Fruit fly (Drosophila melanogaster): Measurements from ENCODE around the gene Fer1.

Gene Fer1

DNA sequence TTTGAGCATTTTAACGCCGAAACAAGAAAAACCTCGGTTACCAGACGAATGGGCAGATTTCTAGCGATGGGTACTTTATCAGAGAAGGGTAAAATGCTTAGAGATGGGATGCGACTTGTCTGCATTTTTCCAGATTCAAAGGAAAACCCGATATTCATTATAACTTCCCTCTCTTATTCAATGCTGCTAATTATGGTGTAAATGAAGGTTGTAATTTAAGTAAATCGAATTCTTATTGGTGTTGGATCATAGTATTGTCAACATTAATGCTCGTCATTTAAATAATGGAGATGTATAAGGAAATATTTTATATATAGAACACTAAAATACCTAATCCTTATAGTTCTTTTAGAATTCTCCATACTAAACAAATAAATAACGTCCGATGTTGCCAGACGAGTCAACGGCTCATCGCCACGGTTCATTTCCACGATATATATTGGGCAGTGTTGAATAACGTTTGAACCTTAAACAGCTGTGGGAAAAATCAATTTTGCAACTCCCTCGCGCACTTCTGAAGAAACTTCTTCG is 11.8 kb upstream of the Fer1 start, which contains the start of the genes Alh and CG10098:
Gene Alh (minus strand): TSS at position 77 of the 531 bp plus-strand sequence.
Gene CG10098 (plus strand): TSS at position 440 of the 531 bp plus-strand sequence.
- TF ChIP-seq ttk (optimal IDR thresholded peaks at IDR 0.05) = no peak
- peak; percentile 53 for TF ChIP-seq Sin3A (optimal IDR thresholded peaks at IDR 0.05)
- TF ChIP-seq insv (optimal IDR thresholded peaks at IDR 0.05) = no peak
- TF ChIP-seq Myc (optimal IDR thresholded peaks at IDR 0.05) = no peak
- TF ChIP-seq h (optimal IDR thresholded peaks at IDR 0.05) = no peak
- no peak for TF ChIP-seq psq (optimal IDR thresholded peaks at IDR 0.05)

DNA sequence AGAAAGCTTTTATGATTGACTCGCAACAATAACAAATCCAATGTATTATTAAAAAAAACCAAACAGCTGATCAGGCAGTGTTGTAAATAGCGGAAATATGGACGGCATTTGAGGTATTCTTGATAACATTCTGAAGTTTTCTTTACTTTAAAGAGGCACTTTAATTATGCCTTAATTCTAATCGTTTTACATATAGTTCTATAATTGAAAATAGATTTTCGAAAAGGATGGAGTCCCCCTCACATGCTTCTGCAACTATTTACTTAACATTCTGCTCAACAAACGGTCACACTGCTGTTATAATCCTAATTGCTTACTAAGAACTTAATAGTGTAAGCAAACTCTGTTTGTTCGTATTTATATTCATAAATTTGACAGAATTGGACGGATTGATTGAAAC is 8.0 kb upstream of the Fer1 start, which contains the start of gene CG10068:
Gene CG10068 (minus strand): TSS at position 62 of the 400 bp plus-strand sequence.
- no peak for TF ChIP-seq h (optimal IDR thresholded peaks at IDR 0.05)
- TF ChIP-seq Sin3A (optimal IDR thresholded peaks at IDR 0.05) = no peak
- no peak for TF ChIP-seq insv (optimal IDR thresholded peaks at IDR 0.05)
- no peak for TF ChIP-seq Myc (optimal IDR thresholded peaks at IDR 0.05)
- TF ChIP-seq ttk (optimal IDR thresholded peaks at IDR 0.05) = no peak
- TF ChIP-seq psq (optimal IDR thresholded peaks at IDR 0.05) = no peak

DNA sequence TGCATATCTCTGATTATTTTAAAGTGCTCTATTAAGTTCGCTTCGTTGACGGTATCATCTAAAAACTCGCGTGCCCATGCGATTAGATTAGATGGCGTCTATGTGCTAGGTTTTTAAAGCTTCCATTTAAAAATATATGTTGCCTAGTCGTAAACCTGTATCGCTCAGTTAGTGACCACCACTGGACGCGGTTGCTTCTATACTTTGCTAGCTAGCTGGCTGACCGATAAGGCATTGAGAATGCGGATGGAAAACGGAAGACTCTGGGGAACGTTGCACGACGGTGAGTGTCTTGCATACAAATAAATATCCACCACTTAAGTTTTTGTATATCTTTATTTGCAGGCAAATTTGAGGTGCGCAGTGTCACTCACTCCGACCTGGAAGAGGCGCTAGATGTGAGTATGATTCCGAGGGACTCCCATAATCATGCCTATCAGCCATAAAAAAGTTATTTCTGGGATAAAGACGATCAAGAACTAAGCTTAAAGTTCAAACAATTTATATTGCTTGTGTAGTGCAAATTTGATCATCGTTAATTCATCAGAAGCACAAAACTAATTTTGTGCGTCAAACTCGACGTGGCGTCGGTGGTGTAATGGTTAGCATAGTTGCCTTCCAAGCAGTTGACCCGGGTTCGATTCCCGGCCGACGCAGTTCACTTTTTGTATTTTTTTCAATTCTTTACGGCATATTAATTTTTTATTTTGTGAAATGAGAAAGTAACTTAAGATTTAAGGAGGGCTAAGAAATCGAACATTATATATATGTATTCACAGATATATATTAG is 6.5 kb upstream of the Fer1 start, which contains the start of gene CG31248:
Gene CG31248 (plus strand): TSS at position 41 of the 790 bp plus-strand sequence.
- TF ChIP-seq Myc (optimal IDR thresholded peaks at IDR 0.05) (no peak), insv (optimal IDR thresholded peaks at IDR 0.05) (no peak), ttk (optimal IDR thresholded peaks at IDR 0.05) (no peak), Sin3A (optimal IDR thresholded peaks at IDR 0.05) (no peak)

DNA sequence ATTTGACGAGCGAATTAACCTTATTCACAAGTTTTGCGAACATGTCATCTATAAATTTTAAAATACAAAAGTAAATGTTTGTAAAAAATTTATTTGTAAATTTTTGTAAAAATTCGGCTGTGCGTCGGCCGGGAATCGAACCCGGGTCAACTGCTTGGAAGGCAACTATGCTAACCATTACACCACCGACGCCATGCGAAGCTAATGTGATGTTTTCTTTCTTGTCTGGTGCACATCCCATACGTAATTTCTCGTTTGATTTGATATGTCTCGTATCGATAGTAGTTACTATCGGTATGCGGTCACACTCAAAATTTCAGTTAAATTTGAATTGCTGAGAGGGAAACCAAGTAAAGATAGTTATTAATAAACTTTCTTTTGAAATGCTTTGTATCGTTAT is 5.2 kb upstream of the Fer1 start:
- no peak for TF ChIP-seq Sin3A (optimal IDR thresholded peaks at IDR 0.05)
- TF ChIP-seq insv (optimal IDR thresholded peaks at IDR 0.05) = no peak
- TF ChIP-seq h (optimal IDR thresholded peaks at IDR 0.05) = no peak
- TF ChIP-seq ttk (optimal IDR thresholded peaks at IDR 0.05) = no peak

DNA sequence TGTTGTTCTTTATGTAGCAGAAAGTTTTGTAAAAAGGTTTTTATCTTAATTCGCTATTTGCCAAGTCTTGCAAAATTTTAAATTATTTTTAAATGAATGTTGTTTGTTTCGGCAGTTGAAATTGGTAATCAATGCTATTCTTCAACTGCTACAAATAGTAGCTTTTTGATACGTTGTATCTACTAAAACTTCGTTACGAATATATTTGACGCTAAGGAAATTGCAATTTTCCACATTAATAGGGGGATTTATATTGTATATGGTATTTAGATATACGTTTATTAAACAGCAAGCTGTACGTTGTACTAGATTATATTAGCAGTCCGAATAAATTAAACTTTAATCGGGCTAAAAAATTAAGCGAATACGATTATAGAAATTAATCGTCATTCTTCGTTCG is 4.7 kb upstream of the Fer1 start, which contains the start of gene CG31493:
Gene CG31493 (plus strand): TSS at position 301 of the 400 bp plus-strand sequence.
- TF ChIP-seq h (optimal IDR thresholded peaks at IDR 0.05) = no peak
- TF ChIP-seq ttk (optimal IDR thresholded peaks at IDR 0.05) = no peak
- no peak for TF ChIP-seq psq (optimal IDR thresholded peaks at IDR 0.05)
- TF ChIP-seq Myc (optimal IDR thresholded peaks at IDR 0.05) = no peak
- no peak for TF ChIP-seq Sin3A (optimal IDR thresholded peaks at IDR 0.05)
- no peak for TF ChIP-seq insv (optimal IDR thresholded peaks at IDR 0.05)

DNA sequence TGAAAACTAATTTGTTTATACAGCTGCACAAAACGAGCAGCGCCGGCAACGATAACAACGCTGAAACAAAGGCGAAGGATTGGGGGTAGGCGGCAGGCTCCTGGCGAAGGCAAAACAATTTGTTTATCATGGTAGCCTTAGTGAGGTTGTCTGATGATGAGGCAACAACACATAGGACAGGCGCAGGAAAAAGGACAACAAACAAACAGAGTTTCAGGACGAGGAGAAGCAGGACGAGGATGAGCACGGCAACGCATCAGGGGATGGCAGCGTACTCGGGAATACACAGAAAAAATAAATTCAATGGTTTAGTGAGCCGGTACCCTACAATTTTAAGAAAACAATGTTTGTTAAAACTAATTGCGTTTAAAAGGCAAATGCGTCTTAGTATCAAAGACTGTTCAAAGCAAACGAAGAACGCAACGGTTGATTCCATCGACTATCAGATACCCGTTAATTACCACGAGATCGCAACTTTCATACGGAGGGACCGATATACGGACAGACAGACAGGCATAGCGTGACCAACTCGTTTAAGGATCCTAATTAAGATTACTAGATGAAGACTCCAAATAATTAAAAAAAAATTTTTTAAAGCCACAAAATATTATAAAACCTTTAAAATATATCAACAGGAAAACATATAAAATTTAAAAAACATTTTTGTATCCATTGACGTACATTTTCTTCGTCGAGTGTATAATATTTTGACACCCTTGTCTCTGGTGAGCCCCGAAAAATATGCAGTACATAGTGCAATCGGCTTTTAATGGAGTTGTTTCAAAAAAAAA is 1.1 kb upstream of the Fer1 start:
- no peak for TF ChIP-seq ttk (optimal IDR thresholded peaks at IDR 0.05)
- TF ChIP-seq psq (optimal IDR thresholded peaks at IDR 0.05) = no peak
- TF ChIP-seq h (optimal IDR thresholded peaks at IDR 0.05) = no peak
- TF ChIP-seq Sin3A (optimal IDR thresholded peaks at IDR 0.05) = no peak
- no peak for TF ChIP-seq Myc (optimal IDR thresholded peaks at IDR 0.05)
- TF ChIP-seq insv (optimal IDR thresholded peaks at IDR 0.05) = no peak

DNA sequence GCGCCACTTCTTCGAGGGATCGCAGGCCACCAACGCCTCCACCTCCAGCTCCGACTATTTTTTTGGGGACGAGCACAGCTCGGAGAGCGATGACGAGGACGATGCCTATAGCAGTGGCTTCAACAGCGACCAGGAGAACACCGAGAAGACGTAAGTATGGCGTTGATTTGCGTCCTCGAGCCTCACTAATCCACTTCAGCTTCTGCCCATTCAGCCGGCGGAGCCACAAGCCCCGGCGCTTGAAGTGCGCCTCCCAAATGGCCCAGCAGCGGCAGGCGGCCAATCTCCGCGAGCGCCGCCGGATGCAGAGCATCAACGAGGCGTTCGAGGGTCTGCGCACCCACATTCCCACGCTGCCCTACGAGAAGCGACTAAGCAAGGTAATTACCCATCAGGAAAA is 1.2 kb downstream of the Fer1 start:
- TF ChIP-seq ttk (optimal IDR thresholded peaks at IDR 0.05) = no peak
- TF ChIP-seq h (optimal IDR thresholded peaks at IDR 0.05) = no peak
- no peak for TF ChIP-seq Myc (optimal IDR thresholded peaks at IDR 0.05)
- TF ChIP-seq psq (optimal IDR thresholded peaks at IDR 0.05) = no peak
- TF ChIP-seq Sin3A (optimal IDR thresholded peaks at IDR 0.05) = no peak
- TF ChIP-seq insv (optimal IDR thresholded peaks at IDR 0.05) = no peak

DNA sequence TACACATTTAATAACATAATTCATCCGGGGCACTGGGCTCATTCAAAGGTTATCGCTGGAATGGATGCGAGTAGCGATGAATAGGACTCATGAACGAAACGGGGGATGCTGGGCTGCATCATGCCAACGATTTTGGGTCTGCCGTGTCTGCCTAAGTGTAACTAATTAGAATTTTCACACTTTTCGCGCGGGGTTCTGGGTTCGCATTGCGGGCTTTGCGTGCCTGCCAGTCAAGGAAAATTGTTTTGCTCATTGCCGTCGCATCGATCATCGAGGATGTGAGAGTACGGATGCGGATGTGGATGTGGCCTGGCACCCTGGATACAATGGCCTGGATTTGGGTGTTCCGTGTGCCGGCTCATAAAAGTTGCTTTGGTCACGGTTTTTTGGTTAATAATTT is 2.1 kb downstream of the Fer1 start:
- TF ChIP-seq insv (optimal IDR thresholded peaks at IDR 0.05) (no peak), Sin3A (optimal IDR thresholded peaks at IDR 0.05) (no peak), h (optimal IDR thresholded peaks at IDR 0.05) (no peak), ttk (optimal IDR thresholded peaks at IDR 0.05) (no peak), Myc (optimal IDR thresholded peaks at IDR 0.05) (no peak), psq (optimal IDR thresholded peaks at IDR 0.05) (no peak)

DNA sequence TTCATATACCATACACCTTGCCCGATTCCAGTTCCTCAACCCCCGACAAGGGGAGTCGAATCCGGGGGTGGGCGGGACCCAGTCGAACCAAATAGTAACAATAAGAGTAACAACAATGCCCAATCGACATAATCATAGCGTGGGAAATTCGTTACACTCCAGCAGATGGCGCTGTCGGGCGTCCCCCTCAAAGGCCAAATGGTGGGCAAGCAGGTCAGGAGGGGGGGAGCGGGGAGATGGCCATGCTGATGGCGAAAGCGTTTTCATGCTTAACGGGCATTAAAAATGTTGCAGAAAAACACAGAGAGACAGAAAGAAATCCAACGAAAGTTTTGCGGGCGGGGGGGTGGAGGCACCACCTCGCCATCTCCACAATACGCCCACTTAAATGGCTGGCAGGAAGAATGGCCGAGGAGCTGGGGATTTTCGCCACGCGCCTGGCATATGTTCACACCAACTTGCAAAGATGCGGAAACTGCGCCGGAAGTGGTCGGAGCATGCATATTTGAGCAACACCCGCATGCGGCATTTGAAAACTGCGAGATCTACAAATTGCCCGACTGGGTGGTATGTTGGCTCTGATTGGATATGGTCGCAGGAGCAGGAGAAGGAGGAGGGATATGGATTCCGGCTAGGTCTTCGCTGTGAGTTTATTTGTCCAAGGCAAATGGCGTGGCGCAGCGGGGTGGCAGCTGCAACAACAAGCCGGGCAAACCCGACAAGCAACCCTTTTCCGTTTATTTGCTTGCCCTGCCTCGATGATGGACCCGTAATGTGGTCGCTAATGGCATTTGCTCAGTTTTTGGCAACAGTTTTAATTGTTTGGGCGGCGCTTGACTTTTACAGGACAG is 3.4 kb downstream of the Fer1 start:
- no peak for TF ChIP-seq Myc (optimal IDR thresholded peaks at IDR 0.05)
- no peak for TF ChIP-seq Sin3A (optimal IDR thresholded peaks at IDR 0.05)
- TF ChIP-seq h (optimal IDR thresholded peaks at IDR 0.05) = no peak
- TF ChIP-seq ttk (optimal IDR thresholded peaks at IDR 0.05) = no peak
- no peak for TF ChIP-seq psq (optimal IDR thresholded peaks at IDR 0.05)
- no peak for TF ChIP-seq insv (optimal IDR thresholded peaks at IDR 0.05)

DNA sequence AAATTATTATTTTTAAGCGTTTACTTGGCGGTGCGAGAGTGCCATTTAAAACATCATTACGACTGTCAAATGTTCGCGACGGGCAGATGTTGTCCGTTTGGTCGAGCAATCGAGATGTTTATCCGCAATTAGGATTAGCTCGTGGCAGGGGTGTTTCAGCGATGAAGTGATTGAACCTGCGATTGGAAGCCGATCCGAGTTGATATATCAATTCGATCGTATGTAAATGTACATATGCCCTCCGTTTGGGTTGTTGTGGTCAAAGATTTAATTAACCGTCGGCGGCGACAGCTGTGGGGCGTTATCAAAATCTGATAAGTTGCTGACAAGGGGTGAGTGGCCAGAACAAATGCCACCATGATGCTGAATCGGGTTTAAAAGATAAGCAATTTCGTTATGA is 6.6 kb downstream of the Fer1 start:
- TF ChIP-seq Sin3A (optimal IDR thresholded peaks at IDR 0.05) (no peak), h (optimal IDR thresholded peaks at IDR 0.05) (no peak), Myc (optimal IDR thresholded peaks at IDR 0.05) (no peak), psq (optimal IDR thresholded peaks at IDR 0.05) (no peak), ttk (optimal IDR thresholded peaks at IDR 0.05) (no peak), insv (optimal IDR thresholded peaks at IDR 0.05) (no peak)

DNA sequence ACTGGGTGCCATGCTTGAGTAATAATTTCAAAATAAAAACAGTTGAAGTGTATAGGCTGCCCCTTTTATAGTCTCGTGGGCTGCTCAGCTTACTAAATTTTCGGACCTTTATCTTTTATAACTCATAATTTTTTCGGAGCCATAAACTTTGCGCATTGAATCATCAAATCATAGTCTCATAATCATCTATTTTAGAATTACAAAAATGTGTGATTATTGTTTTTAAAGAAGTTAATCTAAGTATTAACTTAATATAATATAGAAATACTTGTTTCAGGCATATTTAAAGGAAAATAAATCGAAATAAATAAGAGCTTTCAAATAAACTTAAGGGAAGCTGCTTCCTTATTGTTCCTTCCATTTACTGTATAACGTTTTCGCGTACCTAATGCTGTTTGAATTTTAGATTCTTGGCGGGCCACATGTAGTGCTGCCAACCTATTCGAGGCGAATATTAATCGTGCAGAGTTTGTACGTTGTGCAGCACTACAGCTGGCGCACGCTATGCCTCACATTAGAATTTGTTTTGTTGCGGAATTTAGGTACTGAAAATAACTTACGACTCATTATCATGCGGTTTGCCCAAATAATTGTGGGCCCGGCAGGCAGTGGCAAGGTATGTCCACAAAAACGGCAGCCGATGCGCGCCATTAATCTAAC is 8.4 kb downstream of the Fer1 start, which contains the start of the genes CG14610 and CG2656:
Gene CG14610 (minus strand): TSS at position 51 of the 660 bp plus-strand sequence.
Gene CG2656 (plus strand): TSS at position 480 of the 660 bp plus-strand sequence.
- no peak for TF ChIP-seq insv (optimal IDR thresholded peaks at IDR 0.05)
- TF ChIP-seq Sin3A (optimal IDR thresholded peaks at IDR 0.05) = no peak
- no peak for TF ChIP-seq psq (optimal IDR thresholded peaks at IDR 0.05)
- no peak for TF ChIP-seq h (optimal IDR thresholded peaks at IDR 0.05)
- TF ChIP-seq Myc (optimal IDR thresholded peaks at IDR 0.05) = no peak
- TF ChIP-seq ttk (optimal IDR thresholded peaks at IDR 0.05) = no peak

Data from Kc167 (cell line).